Worm (Caenorhabditis elegans) whole organism, L4 larva: ENCODE results near the gene F26F2.13.

Source experiments
- egl-27 ChIP-seq: sonication (generic microtip); optimal IDR thresholded peaks from 3 replicates; lab custom pipeline; 2017; ENCODE audit warnings: missing biosample characterization, missing genetic modification reagents, missing genetic modification characterization
- nhr-48 ChIP-seq: sonication (generic microtip); optimal IDR thresholded peaks from 2 replicates; lab custom pipeline; 2016; ENCODE audit warnings: mild to moderate bottlenecking, missing genetic modification characterization, missing compliant biosample characterization
- unc-130 ChIP-seq: sonication (generic microtip); optimal IDR thresholded peaks from 2 replicates; lab custom pipeline; 2016; ENCODE audit warnings: missing genetic modification reagents, missing genetic modification characterization, missing compliant biosample characterization
- unc-62 ChIP-seq, 3 experiments: fragments of 150-350 bp in 1 of 3; sonication (generic microtip); optimal IDR thresholded peaks in 2 of 3; peaks in 1 of 3; 1 replicate in 1 of 3; 2 replicates in 2 of 3; lab custom pipeline; 2014 to 2017; ENCODE audit warnings: missing biosample characterization in 3 of 3, missing genetic modification characterization in 3 of 3, missing genetic modification reagents in 3 of 3, missing genotype in 1 of 3

The F26F2.13 gene

DNA sequence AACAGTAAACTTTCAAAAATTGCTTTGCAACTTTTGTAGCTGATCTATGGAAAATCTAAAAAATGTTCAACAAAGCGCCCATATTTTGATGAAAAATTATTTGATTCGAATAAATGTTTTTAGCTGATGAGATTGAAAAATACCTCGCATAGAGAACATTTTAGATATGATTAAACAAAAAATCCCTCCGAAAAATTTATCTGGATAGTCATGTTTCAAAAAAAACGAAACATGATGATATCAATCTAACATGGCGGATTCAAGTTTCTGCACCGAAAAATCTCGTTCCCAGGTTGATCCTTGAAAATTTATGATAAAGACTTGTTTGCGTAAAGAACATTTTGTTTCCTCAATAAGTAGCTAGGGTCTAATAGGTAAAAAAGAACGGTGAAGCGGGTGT lies 44.5 kb downstream of the F26F2.13 start, which contains the start of gene ttr-12:
Gene ttr-12, minus strand, starts transcription at position 101 of the 400 bp plus-strand sequence.
- TF ChIP-seq unc-130 = no peak
- peak; percentile 65 for TF ChIP-seq nhr-48

ce11 chrV:20609494-20609893 lies 45.3 kb downstream of the F26F2.13 start, which contains the start of gene grd-2:
grd-2 (plus strand) TSS chrV:20609794.
- TF ChIP-seq egl-27 (tag; lab: Kevin White, UChicago) (no peak), unc-62 (GFP tag; optimal IDR thresholded peaks at IDR 0.05 in 1 of 2; lab: Kevin White, UChicago) (peak in 1 of 2 experiments; percentile 81), unc-62 (tag; optimal IDR thresholded peaks at IDR 0.05; lab: Kevin White, UChicago) (no peak)
